Fruit fly (Drosophila melanogaster) whole organism: ENCODE results near the gene CG34330.

ENCODE experiments used
- CG8478 ChIP-seq: fragments of >200 bp; optimal IDR thresholded peaks from 2 replicates; lab custom pipeline; 2018; ENCODE audit warnings: inconsistent platforms
- psq ChIP-seq: fragments of >200 bp; optimal IDR thresholded peaks from 2 replicates; lab custom pipeline; 2017
- usp ChIP-seq: fragments of >200 bp; optimal IDR thresholded peaks from 2 replicates; lab custom pipeline; 2017; ENCODE audit warnings: missing biosample characterization, missing genetic modification characterization, mixed read lengths

DNA sequence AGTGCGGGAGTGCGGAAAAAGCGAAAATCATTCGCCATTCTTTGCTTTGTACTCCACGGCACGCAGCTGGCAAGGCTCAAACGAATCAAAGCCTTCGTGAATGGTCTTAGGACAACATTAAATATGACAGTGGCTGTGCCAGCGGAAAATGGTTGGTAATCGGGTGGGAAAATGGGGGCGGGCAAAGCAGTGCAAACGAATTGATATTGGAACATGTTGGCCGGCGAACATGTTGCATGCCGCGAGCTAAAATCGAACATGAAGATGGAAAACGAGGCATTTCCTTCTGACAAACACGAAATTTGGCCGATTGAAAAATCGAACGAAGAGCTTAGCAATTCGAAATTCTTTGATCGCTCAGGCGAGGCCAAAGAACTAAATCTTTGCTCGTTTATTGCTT lies 27.4 kb upstream of the CG34330 start:
- TF ChIP-seq usp (GFP tag; lab: Kevin White, UChicago): no peak
- no peak for TF ChIP-seq psq
- no peak for TF ChIP-seq CG8478
